Fruit fly (Drosophila melanogaster): ENCODE results near the gene CG18088.

dm6 chr2L:8974506-8974905 is 7.2 kb downstream of the CG18088 start:
- no peak for TF ChIP-seq Ets65A (GFP tag)
- no peak for TF ChIP-seq sens-2 (GFP tag; IDR thresholded peaks at IDR 0.05)
- TF ChIP-seq Dip2 (GFP tag; IDR thresholded peaks at IDR 0.05) = no peak
- TF ChIP-seq tap (tag; optimal IDR thresholded peaks at IDR 0.05) = no peak
- TF ChIP-seq ash1 (GFP tag; optimal IDR thresholded peaks at IDR 0.05) = no peak
- no peak for TF ChIP-seq psq (GFP tag; optimal IDR thresholded peaks at IDR 0.05)

All from whole organism, embryonic.